Worm (Caenorhabditis elegans): Measurements from ENCODE around the gene K02C4.2.

K02C4.2 gene

ce11 chrII:8093283-8093682 lies 17.7 kb downstream of the K02C4.2 start:
- TF ChIP-seq ceh-36 (tag; optimal IDR thresholded peaks at IDR 0.05) (no peak), F13C5.2 (tag; optimal IDR thresholded peaks at IDR 0.05) (no peak), B0310.2 (tag; optimal IDR thresholded peaks at IDR 0.05) (no peak), tra-4 (tag; optimal IDR thresholded peaks at IDR 0.05) (no peak), pes-1 (GFP tag; IDR thresholded peaks at IDR 0.05) (no peak), ets-7 (tag; optimal IDR thresholded peaks at IDR 0.05) (no peak), aly-1 (tag; optimal IDR thresholded peaks at IDR 0.05) (no peak), tbx-37 (GFP tag; conservative IDR thresholded peaks at IDR 0.05) (no peak), flt-1 (GFP tag; IDR thresholded peaks at IDR 0.05) (no peak), hmbx-1 (tag; optimal IDR thresholded peaks at IDR 0.05) (no peak), hmg-4 (GFP tag; optimal IDR thresholded peaks at IDR 0.05) (no peak)

ce11 chrII:8093914-8094313 lies 18.4 kb downstream of the K02C4.2 start:
- TF ChIP-seq ceh-13 (GFP tag; optimal IDR thresholded peaks at IDR 0.05) (no peak), hmbx-1 (tag; optimal IDR thresholded peaks at IDR 0.05) (no peak), tbx-11 (GFP tag; IDR thresholded peaks at IDR 0.05) (no peak), ets-7 (tag; optimal IDR thresholded peaks at IDR 0.05) (no peak), hmg-4 (GFP tag; optimal IDR thresholded peaks at IDR 0.05) (no peak), hnd-1 (tag; optimal IDR thresholded peaks at IDR 0.05) (no peak), sea-1 (GFP tag; conservative IDR thresholded peaks at IDR 0.05) (no peak), aly-1 (tag; optimal IDR thresholded peaks at IDR 0.05) (no peak), tra-4 (tag; optimal IDR thresholded peaks at IDR 0.05) (no peak), F13C5.2 (tag; optimal IDR thresholded peaks at IDR 0.05) (no peak), pes-1 (GFP tag; IDR thresholded peaks at IDR 0.05) (no peak), ama-1 (optimal IDR thresholded peaks at IDR 0.05) (no peak), scrt-1 (GFP tag; IDR thresholded peaks at IDR 0.05) (no peak), B0310.2 (tag; optimal IDR thresholded peaks at IDR 0.05) (no peak)

ce11 chrII:8099212-8099784 lies 23.7 kb downstream of the K02C4.2 start:
- no peak for TF ChIP-seq tbx-37 (GFP tag; conservative IDR thresholded peaks at IDR 0.05)
- no peak for TF ChIP-seq flt-1 (GFP tag; IDR thresholded peaks at IDR 0.05)
- TF ChIP-seq ama-1 (optimal IDR thresholded peaks at IDR 0.05), result no peak
- TF ChIP-seq aly-1 (tag; optimal IDR thresholded peaks at IDR 0.05), result no peak
- TF ChIP-seq ets-7 (tag; optimal IDR thresholded peaks at IDR 0.05), result no peak
- TF ChIP-seq scrt-1 (GFP tag; IDR thresholded peaks at IDR 0.05), result no peak
- TF ChIP-seq B0310.2 (tag; optimal IDR thresholded peaks at IDR 0.05), result no peak
- no peak for TF ChIP-seq pes-1 (GFP tag; IDR thresholded peaks at IDR 0.05)

- TF ChIP-seq scrt-1 (GFP tag; IDR thresholded peaks at IDR 0.05), result no peak
- no peak for TF ChIP-seq sea-1 (GFP tag; conservative IDR thresholded peaks at IDR 0.05)
- TF ChIP-seq tra-4 (tag; optimal IDR thresholded peaks at IDR 0.05), result no peak
- TF ChIP-seq aly-1 (tag; optimal IDR thresholded peaks at IDR 0.05), result no peak
- TF ChIP-seq ama-1 (optimal IDR thresholded peaks at IDR 0.05), result no peak
- TF ChIP-seq ceh-13 (GFP tag; optimal IDR thresholded peaks at IDR 0.05), result no peak
- no peak for TF ChIP-seq B0310.2 (tag; optimal IDR thresholded peaks at IDR 0.05)
- TF ChIP-seq tbx-11 (GFP tag; IDR thresholded peaks at IDR 0.05), result no peak
- TF ChIP-seq ets-7 (tag; optimal IDR thresholded peaks at IDR 0.05), result no peak
- no peak for TF ChIP-seq tbx-37 (GFP tag; conservative IDR thresholded peaks at IDR 0.05)
- TF ChIP-seq hnd-1 (tag; optimal IDR thresholded peaks at IDR 0.05), result no peak
These were observed 26.5 kb downstream of the K02C4.2 start, which contains the start of gene sre-2 for ce11 chrII:8102041-8102440. Gene sre-2, minus strand, starts transcription at chrII:8102141.

- TF ChIP-seq hnd-1 (tag; optimal IDR thresholded peaks at IDR 0.05), result no peak
- no peak for TF ChIP-seq tbx-11 (GFP tag; IDR thresholded peaks at IDR 0.05)
- TF ChIP-seq hmbx-1 (tag; optimal IDR thresholded peaks at IDR 0.05), result no peak
- no peak for TF ChIP-seq aly-1 (tag; optimal IDR thresholded peaks at IDR 0.05)
- TF ChIP-seq flt-1 (GFP tag; IDR thresholded peaks at IDR 0.05), result no peak
- no peak for TF ChIP-seq ceh-13 (GFP tag; optimal IDR thresholded peaks at IDR 0.05)
- TF ChIP-seq B0310.2 (tag; optimal IDR thresholded peaks at IDR 0.05), result no peak
- TF ChIP-seq F13C5.2 (tag; optimal IDR thresholded peaks at IDR 0.05), result no peak
- no peak for TF ChIP-seq pes-1 (GFP tag; IDR thresholded peaks at IDR 0.05)
- TF ChIP-seq ceh-36 (tag; optimal IDR thresholded peaks at IDR 0.05), result no peak
- no peak for TF ChIP-seq ets-7 (tag; optimal IDR thresholded peaks at IDR 0.05)
- TF ChIP-seq tbx-37 (GFP tag; conservative IDR thresholded peaks at IDR 0.05), result no peak
- no peak for TF ChIP-seq sea-1 (GFP tag; conservative IDR thresholded peaks at IDR 0.05)
- TF ChIP-seq ama-1 (optimal IDR thresholded peaks at IDR 0.05), result no peak
These were observed 29.4 kb downstream of the K02C4.2 start, which contains the start of gene sfxn-5 for ce11 chrII:8104998-8105397. Gene sfxn-5, minus strand, starts transcription at chrII:8105052.

- TF ChIP-seq tbx-37 (GFP tag; conservative IDR thresholded peaks at IDR 0.05), result peak; percentile 90
- peak; percentile 94 for TF ChIP-seq aly-1 (tag; optimal IDR thresholded peaks at IDR 0.05)
- TF ChIP-seq tra-4 (tag; optimal IDR thresholded peaks at IDR 0.05), result peak; percentile 80
- TF ChIP-seq pes-1 (GFP tag; IDR thresholded peaks at IDR 0.05), result no peak; the same call in 1 of the 2 replicates
- TF ChIP-seq B0310.2 (tag; optimal IDR thresholded peaks at IDR 0.05), result peak; percentile 92
- peak; percentile 96 for TF ChIP-seq flt-1 (GFP tag; IDR thresholded peaks at IDR 0.05)
- TF ChIP-seq hmg-4 (GFP tag; optimal IDR thresholded peaks at IDR 0.05), result peak; percentile 98
- TF ChIP-seq ceh-36 (tag; optimal IDR thresholded peaks at IDR 0.05), result peak; percentile 94
- peak; percentile 92 for TF ChIP-seq F13C5.2 (tag; optimal IDR thresholded peaks at IDR 0.05)
- TF ChIP-seq ceh-13 (GFP tag; optimal IDR thresholded peaks at IDR 0.05), result peak; percentile 91
- TF ChIP-seq tbx-11 (GFP tag; IDR thresholded peaks at IDR 0.05), result peak; percentile 95
- TF ChIP-seq sea-1 (GFP tag; conservative IDR thresholded peaks at IDR 0.05), result peak; percentile 96
- peak; percentile 94 for TF ChIP-seq scrt-1 (GFP tag; IDR thresholded peaks at IDR 0.05)
- TF ChIP-seq ama-1 (optimal IDR thresholded peaks at IDR 0.05), result no peak
- peak; percentile 79 for TF ChIP-seq hmbx-1 (tag; optimal IDR thresholded peaks at IDR 0.05)
- TF ChIP-seq ets-7 (tag; optimal IDR thresholded peaks at IDR 0.05), result peak; percentile 92
- peak; percentile 88 for TF ChIP-seq hnd-1 (tag; optimal IDR thresholded peaks at IDR 0.05)
These were observed 31.5 kb downstream of the K02C4.2 start, which contains the start of the genes chst-1 and C41C4.9 for ce11 chrII:8106921-8107695. Gene chst-1, minus strand, starts transcription at chrII:8106971. Gene C41C4.9, plus strand, starts transcription at chrII:8107645.

Data from whole organism, early embryonic.